Fruit fly (Drosophila melanogaster): Measurements from ENCODE around the gene CG15764.

Gene CG15764

dm6 chrX:5884294-5884693, 15.4 kb downstream of the CG15764 start:
- no peak for TF ChIP-seq usp (GFP tag; optimal IDR thresholded peaks at IDR 0.05)
- TF ChIP-seq Rel (GFP tag; optimal IDR thresholded peaks at IDR 0.05) = no peak
- TF ChIP-seq Rel (tag; optimal IDR thresholded peaks at IDR 0.05) = no peak
- TF ChIP-seq fru (GFP tag; optimal IDR thresholded peaks at IDR 0.05) = no peak
- TF ChIP-seq dl (GFP tag; optimal IDR thresholded peaks at IDR 0.05; ENCODE audit: insufficient read depth in 1 of 2, partially characterized antibody in 2 of 2) = no peak
- no peak for TF ChIP-seq psq (GFP tag; optimal IDR thresholded peaks at IDR 0.05)
- no peak for TF ChIP-seq dsf (GFP tag; optimal IDR thresholded peaks at IDR 0.05; ENCODE audit: borderline replicate concordance)
- no peak for TF ChIP-seq Mio (GFP tag; optimal IDR thresholded peaks at IDR 0.05)
- TF ChIP-seq woc (GFP tag; optimal IDR thresholded peaks at IDR 0.05) = no peak
- TF ChIP-seq dmrt93B (GFP tag; optimal IDR thresholded peaks at IDR 0.05) = no peak

- TF ChIP-seq CG32264 (GFP tag; optimal IDR thresholded peaks at IDR 0.05) = no peak
Observed at dm6 chrX:5884887-5885286, 16.0 kb downstream of the CG15764 start.

- TF ChIP-seq CrebA (GFP tag; optimal IDR thresholded peaks at IDR 0.05; ENCODE audit: borderline replicate concordance) (no peak), N (GFP tag; optimal IDR thresholded peaks at IDR 0.05) (no peak), usp (GFP tag; optimal IDR thresholded peaks at IDR 0.05) (no peak), Myc (optimal IDR thresholded peaks at IDR 0.05) (no peak), fru (GFP tag; optimal IDR thresholded peaks at IDR 0.05) (no peak), h (GFP tag; optimal IDR thresholded peaks at IDR 0.05) (no peak)
Observed at dm6 chrX:5885521-5885920, 16.6 kb downstream of the CG15764 start.

- no peak for TF ChIP-seq br (GFP tag; optimal IDR thresholded peaks at IDR 0.05)
- no peak for TF ChIP-seq ey (GFP tag; optimal IDR thresholded peaks at IDR 0.05)
- no peak for TF ChIP-seq sage (GFP tag; optimal IDR thresholded peaks at IDR 0.05)
- no peak for TF ChIP-seq Dfd (GFP tag; optimal IDR thresholded peaks at IDR 0.05)
- TF ChIP-seq psq (GFP tag; optimal IDR thresholded peaks at IDR 0.05) = no peak
- no peak for TF ChIP-seq CG32264 (GFP tag; optimal IDR thresholded peaks at IDR 0.05)
- TF ChIP-seq HLH106 (tag; optimal IDR thresholded peaks at IDR 0.05) = no peak
- TF ChIP-seq usp (GFP tag; optimal IDR thresholded peaks at IDR 0.05) = no peak
- TF ChIP-seq Dif (GFP tag; optimal IDR thresholded peaks at IDR 0.05; ENCODE audit: partially characterized antibody) = no peak
- TF ChIP-seq tai (GFP tag; optimal IDR thresholded peaks at IDR 0.05) = no peak
- no peak for TF ChIP-seq foxo (GFP tag; optimal IDR thresholded peaks at IDR 0.05)
- no peak for TF ChIP-seq OdsH (GFP tag; optimal IDR thresholded peaks at IDR 0.05)
Observed at dm6 chrX:5885973-5886372, 17.1 kb downstream of the CG15764 start.

- peak; percentile 91 for TF ChIP-seq fru (GFP tag; optimal IDR thresholded peaks at IDR 0.05)
- TF ChIP-seq jim (GFP tag; optimal IDR thresholded peaks at IDR 0.05) = peak; percentile 34
- TF ChIP-seq ey (GFP tag; optimal IDR thresholded peaks at IDR 0.05) = peak; percentile 91
- TF ChIP-seq OdsH (GFP tag; optimal IDR thresholded peaks at IDR 0.05) = peak; percentile 90
- peak; percentile 64 for TF ChIP-seq sage (GFP tag; optimal IDR thresholded peaks at IDR 0.05)
- TF ChIP-seq Hnf4 (GFP tag; optimal IDR thresholded peaks at IDR 0.05) = peak; percentile 92
- TF ChIP-seq h (GFP tag; optimal IDR thresholded peaks at IDR 0.05) = peak; percentile 95
- no peak for TF ChIP-seq Hr78 (GFP tag; optimal IDR thresholded peaks at IDR 0.05)
- peak; percentile 21 for TF ChIP-seq Rel (GFP tag; optimal IDR thresholded peaks at IDR 0.05)
- peak; percentile 83 for TF ChIP-seq Rel (tag; optimal IDR thresholded peaks at IDR 0.05)
- no peak for TF ChIP-seq Abd-B (GFP tag; optimal IDR thresholded peaks at IDR 0.05)
- TF ChIP-seq Vsx2 (GFP tag; optimal IDR thresholded peaks at IDR 0.05; ENCODE audit: partially characterized antibody) = peak; percentile 88
- TF ChIP-seq CrebA (GFP tag; optimal IDR thresholded peaks at IDR 0.05; ENCODE audit: borderline replicate concordance) = no peak
- peak; percentile 85 for TF ChIP-seq HLH106 (tag; optimal IDR thresholded peaks at IDR 0.05)
- TF ChIP-seq tai (GFP tag; optimal IDR thresholded peaks at IDR 0.05) = no peak
- peak; percentile 65 for TF ChIP-seq CG32264 (GFP tag; optimal IDR thresholded peaks at IDR 0.05)
- no peak for TF ChIP-seq pan (optimal IDR thresholded peaks at IDR 0.05)
- TF ChIP-seq Dif (GFP tag; optimal IDR thresholded peaks at IDR 0.05; ENCODE audit: partially characterized antibody) = peak; percentile 85
- peak; percentile 96 for TF ChIP-seq psq (GFP tag; optimal IDR thresholded peaks at IDR 0.05)
- TF ChIP-seq Sp1 (GFP tag; optimal IDR thresholded peaks at IDR 0.05) = peak; percentile 80
- no peak for TF ChIP-seq GATAd (GFP tag; optimal IDR thresholded peaks at IDR 0.05)
- peak; percentile 28 to 91 for TF ChIP-seq foxo (GFP tag; optimal IDR thresholded peaks at IDR 0.05)
- peak; percentile 88 for TF ChIP-seq rgr (GFP tag; optimal IDR thresholded peaks at IDR 0.05)
- no peak for TF ChIP-seq lola (GFP tag; optimal IDR thresholded peaks at IDR 0.05)
- TF ChIP-seq Myc (optimal IDR thresholded peaks at IDR 0.05) = no peak
- no peak for TF ChIP-seq dsf (GFP tag; optimal IDR thresholded peaks at IDR 0.05; ENCODE audit: borderline replicate concordance)
- TF ChIP-seq Jra (GFP tag; optimal IDR thresholded peaks at IDR 0.05) = peak; percentile 73
- peak; percentile 53 for TF ChIP-seq Mio (GFP tag; optimal IDR thresholded peaks at IDR 0.05)
- TF ChIP-seq N (GFP tag; optimal IDR thresholded peaks at IDR 0.05) = no peak
- peak; percentile 95 for TF ChIP-seq woc (GFP tag; optimal IDR thresholded peaks at IDR 0.05)
- no peak for TF ChIP-seq sv (GFP tag; optimal IDR thresholded peaks at IDR 0.05)
- no peak for TF ChIP-seq Dfd (GFP tag; optimal IDR thresholded peaks at IDR 0.05)
- peak; percentile 65 for TF ChIP-seq brk (GFP tag; optimal IDR thresholded peaks at IDR 0.05)
- TF ChIP-seq usp (GFP tag; optimal IDR thresholded peaks at IDR 0.05) = no peak
- TF ChIP-seq CG9705 (GFP tag; optimal IDR thresholded peaks at IDR 0.05) = peak; percentile 67
- TF ChIP-seq br (GFP tag; optimal IDR thresholded peaks at IDR 0.05) = peak; percentile 86
- TF ChIP-seq dmrt93B (GFP tag; optimal IDR thresholded peaks at IDR 0.05) = peak; percentile 72
Observed at dm6 chrX:5886764-5887555, 18.1 kb downstream of the CG15764 start.
